Fruit fly (Drosophila melanogaster) Kc167 (cell line): ENCODE measurements around the gene Vps29.

ENCODE experiments used
- Myc ChIP-seq: fragments of >200 bp; optimal IDR thresholded peaks from 2 replicates; lab custom pipeline; 2017; ENCODE audit warnings: missing external identifiers
- Sin3A ChIP-seq: fragments of >200 bp; optimal IDR thresholded peaks from 2 replicates; lab custom pipeline; 2018; ENCODE audit warnings: missing external identifiers
- h ChIP-seq: fragments of >200 bp; optimal IDR thresholded peaks from 3 replicates; lab custom pipeline; 2018; ENCODE audit warnings: missing external identifiers
- insv ChIP-seq: fragments of >200 bp; optimal IDR thresholded peaks from 3 replicates; lab custom pipeline; 2018; ENCODE audit warnings: missing external identifiers
- psq ChIP-seq: fragments of >200 bp; optimal IDR thresholded peaks from 2 replicates; lab custom pipeline; 2017; ENCODE audit warnings: missing external identifiers
- ttk ChIP-seq: sonication (Bioruptor generic); optimal IDR thresholded peaks from 2 replicates; lab custom pipeline; 2017; ENCODE audit warnings: missing external identifiers

Gene Vps29

DNA sequence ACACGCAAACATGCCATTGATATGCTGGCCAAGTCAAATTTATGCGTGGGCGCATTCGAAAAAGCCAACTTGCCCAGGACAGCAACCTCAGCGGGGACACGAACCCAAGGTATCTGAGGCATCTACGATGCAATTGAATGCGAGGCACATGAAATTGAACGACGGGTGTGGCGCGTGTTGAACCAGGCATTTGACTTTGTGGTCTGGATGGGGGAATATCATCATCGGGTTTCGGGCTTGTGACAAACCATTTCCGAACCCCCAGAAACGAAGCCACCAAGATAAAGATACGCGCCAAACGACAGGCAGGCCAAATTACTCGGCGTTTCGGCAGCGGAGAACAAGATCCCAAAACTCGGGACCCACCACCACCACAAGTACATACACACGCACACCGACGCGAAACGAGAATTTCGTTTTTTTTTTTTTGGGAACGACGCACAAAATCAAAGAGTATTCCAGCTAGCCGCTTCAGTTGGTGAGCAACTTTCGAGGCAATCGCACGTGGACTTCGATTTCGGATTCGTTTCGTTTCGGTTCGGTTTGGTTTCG lies 7.8 kb upstream of the Vps29 start, which contains the start of gene MFS3:
Gene MFS3, plus strand, starts transcription at position 472 of the 552 bp plus-strand sequence.
- no peak for TF ChIP-seq ttk
- TF ChIP-seq Sin3A (lab: Kevin White, UChicago): no peak
- no peak for TF ChIP-seq insv (lab: Kevin White, UChicago)

DNA sequence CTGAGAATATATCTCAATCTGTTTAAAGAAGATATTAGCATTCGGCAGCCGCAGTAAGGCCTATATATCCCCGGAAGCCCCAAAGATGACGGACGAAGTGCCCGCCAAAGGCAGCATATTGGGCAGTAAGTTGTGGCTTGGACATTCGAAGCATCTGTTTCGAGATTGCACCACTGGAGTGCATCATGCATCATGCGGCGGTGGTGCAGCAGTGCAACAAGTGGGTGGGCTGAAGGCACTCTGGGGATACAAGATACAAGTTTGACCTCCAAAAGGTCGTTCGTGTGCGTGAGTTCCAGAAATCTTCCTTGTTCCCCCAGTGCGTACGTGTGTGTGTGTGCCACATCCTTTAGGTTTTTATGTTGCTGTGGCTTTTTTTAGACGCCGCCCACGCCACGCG lies 7.3 kb upstream of the Vps29 start:
- TF ChIP-seq Myc: no peak
- no peak for TF ChIP-seq ttk
- no peak for TF ChIP-seq h
- TF ChIP-seq insv (lab: Kevin White, UChicago): no peak
- TF ChIP-seq Sin3A (lab: Kevin White, UChicago): no peak
- no peak for TF ChIP-seq psq (lab: Kevin White, UChicago)

DNA sequence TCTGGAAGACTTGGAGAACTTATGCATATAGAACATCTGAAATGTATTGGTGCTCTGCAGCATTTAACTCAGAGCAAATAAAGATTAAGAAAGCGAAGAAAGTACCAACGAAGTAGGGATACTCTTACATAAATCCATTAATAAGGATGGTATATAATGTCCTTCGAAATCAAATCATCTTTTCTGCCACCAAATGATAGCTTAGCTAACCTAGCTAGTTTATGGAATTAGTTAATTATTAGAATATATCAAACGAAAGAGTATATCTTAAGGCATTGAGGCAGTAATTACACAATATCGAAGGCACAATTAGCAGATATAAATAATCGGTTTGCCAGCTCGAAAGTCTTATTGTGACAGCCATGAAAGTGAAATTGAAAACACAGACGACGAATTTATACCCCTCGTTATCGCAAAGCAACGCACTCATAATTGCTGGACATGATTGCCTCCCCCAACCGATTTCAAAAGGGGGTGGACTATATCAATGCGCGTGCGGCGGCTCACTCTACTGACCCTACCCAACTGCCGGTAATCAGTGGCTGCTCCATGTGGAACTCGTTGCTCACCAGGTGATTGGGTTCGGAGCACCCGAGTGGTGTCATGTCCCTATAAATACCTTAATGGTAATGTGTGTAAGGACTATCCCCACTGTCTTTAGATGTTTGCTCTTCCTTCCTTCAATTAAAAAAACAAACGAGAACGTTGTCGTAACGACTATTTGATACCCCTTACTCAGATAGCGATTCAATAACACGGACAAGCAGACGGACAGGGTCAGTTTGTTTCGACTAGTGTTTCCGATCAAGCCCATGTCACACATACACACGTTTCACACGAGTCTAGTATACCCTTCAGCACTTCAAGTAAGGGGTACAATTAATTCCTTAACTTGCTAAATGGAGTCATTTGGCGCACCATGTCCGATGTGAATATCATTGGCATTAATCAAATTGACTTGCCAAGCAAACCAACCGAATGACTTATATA lies 5.9 kb upstream of the Vps29 start:
- TF ChIP-seq insv (lab: Kevin White, UChicago): no peak
- TF ChIP-seq h: no peak
- no peak for TF ChIP-seq psq (lab: Kevin White, UChicago)
- TF ChIP-seq Sin3A (lab: Kevin White, UChicago): no peak
- TF ChIP-seq ttk: no peak
- no peak for TF ChIP-seq Myc

DNA sequence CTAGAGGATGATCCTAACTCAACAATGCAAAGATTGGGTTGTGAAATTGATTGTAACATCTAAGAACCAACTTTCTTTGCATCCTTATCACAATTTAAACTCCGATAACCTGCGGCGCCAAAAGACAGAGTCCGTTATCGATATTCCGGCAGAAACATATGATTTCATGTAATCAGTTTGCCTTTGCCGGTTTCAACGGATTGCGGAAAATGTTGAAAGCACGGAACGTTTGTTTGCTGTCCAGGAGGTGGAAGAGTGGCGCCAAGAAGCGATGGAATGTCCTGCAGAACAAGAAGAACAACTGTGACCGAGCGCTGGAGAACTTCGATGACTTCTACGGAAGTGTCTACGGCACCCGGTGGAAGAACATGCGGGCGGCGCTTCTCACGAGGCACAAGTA lies 2.9 kb upstream of the Vps29 start:
- TF ChIP-seq insv (lab: Kevin White, UChicago) (no peak), ttk (no peak), psq (lab: Kevin White, UChicago) (no peak), Sin3A (lab: Kevin White, UChicago) (no peak), h (no peak), Myc (no peak)

DNA sequence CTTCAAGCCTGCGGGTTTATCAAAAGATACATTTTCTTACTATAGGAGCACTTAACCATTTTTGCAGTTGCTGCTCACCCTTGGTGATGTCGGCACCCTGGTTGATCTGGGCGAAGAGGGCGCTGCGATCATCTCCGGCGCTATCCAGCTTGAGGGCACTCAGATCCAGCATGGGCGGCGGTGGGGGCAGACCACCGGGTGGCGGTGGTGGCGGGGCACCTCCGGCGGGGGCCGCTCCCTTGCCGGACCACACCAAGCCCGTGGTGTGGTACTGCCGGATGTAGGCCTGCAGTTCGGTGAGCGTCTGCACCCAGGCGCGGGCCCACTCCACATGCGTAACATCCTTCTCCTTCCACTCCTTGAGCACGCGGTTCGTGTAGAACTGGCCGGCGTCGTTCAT lies 2.1 kb downstream of the Vps29 start:
- TF ChIP-seq h: no peak
- no peak for TF ChIP-seq ttk
- TF ChIP-seq Sin3A (lab: Kevin White, UChicago): no peak
- no peak for TF ChIP-seq insv (lab: Kevin White, UChicago)
- TF ChIP-seq psq (lab: Kevin White, UChicago): no peak
- no peak for TF ChIP-seq Myc

DNA sequence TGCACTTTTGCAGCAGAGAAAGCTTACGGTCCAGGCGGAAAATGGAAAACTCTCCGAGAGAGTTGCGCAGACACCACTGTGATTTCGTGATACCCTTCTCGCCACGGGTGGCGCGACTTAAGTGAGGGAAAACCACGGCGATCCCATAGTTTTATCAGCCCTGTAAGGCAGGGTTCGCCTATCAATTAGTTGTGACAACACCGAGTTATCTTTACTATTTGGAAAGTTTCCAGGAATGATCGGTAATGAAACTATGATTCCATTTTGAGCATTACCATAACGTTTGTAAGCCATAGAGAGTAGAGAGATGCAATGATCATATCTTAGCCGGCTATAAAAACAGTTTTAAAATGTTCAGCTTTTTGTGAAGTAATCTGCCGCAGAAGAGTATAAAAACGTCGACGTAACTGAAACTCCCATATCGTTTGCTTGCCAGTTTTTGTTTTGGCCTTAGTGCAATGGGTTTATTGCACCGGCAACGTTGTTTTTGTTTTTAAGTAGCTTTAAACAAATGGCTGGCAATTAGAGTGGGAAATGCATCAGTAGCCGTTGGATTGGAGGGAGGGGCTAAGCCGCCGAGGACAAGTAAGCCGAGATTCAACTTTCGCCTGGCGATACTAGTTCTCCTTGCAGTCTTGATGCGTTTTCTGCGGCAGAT lies 6.2 kb downstream of the Vps29 start:
- TF ChIP-seq Myc: no peak
- no peak for TF ChIP-seq Sin3A (lab: Kevin White, UChicago)
- TF ChIP-seq h: no peak
- no peak for TF ChIP-seq insv (lab: Kevin White, UChicago)
- TF ChIP-seq psq (lab: Kevin White, UChicago): no peak
- no peak for TF ChIP-seq ttk

DNA sequence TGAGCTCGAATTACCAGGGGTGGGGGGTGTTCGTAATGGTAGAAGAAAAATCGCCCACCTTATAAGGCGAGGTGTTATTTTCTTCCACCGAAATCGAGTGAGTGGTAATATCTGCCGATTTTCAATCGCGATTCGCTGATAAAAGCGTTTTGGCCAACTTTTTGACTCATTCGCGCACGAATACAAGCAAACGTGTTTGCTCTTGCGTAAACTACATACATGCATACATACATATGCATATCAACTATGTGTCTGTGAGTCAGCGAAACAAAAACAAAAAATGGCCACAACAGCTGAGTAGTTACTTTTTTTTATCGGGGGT lies 6.8 kb downstream of the Vps29 start:
- TF ChIP-seq Sin3A (lab: Kevin White, UChicago) (no peak), ttk (no peak), insv (lab: Kevin White, UChicago) (no peak), Myc (no peak), h (no peak), psq (lab: Kevin White, UChicago) (no peak)

DNA sequence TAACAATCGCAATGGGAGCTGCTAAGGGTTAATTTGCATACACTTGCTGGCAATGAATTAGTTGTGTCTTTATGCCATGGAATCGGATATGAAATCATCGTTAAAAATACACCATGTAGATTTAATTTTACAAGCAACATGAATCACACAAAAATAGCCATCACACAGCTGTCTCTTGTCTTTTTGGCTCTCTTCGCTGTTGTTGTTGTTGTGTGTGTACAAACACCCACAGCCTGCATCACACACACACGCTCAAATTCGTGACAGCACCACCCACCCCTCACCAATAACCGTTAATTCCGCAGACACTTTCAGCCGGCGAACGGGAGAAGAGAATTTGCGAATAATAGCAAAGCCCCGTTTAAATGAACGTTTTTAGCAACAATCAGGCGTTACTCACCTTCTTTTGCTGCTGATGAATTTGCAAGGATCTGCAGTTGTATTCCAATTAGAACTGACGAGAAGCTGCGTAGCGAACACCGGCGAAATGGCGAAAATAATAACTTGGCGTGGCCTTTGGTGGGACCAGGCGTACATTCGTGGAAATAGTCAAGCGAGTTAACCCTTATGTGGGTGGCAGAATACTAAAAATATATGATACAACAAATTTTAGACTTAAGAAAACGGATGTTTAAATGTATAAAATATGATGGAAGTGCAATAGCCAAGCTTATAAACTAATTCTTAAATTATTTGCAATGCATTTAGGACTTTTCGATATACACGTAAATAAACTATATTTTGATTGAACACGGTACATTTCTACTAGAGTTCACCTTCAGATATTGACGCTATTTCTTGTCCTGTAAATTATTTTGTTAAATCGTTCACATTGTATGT lies 7.3 kb downstream of the Vps29 start, which contains the start of gene capt:
Gene capt, minus strand, starts transcription at position 584 of the 840 bp plus-strand sequence.
- TF ChIP-seq h (no peak), Sin3A (lab: Kevin White, UChicago) (peak; percentile 89)

DNA sequence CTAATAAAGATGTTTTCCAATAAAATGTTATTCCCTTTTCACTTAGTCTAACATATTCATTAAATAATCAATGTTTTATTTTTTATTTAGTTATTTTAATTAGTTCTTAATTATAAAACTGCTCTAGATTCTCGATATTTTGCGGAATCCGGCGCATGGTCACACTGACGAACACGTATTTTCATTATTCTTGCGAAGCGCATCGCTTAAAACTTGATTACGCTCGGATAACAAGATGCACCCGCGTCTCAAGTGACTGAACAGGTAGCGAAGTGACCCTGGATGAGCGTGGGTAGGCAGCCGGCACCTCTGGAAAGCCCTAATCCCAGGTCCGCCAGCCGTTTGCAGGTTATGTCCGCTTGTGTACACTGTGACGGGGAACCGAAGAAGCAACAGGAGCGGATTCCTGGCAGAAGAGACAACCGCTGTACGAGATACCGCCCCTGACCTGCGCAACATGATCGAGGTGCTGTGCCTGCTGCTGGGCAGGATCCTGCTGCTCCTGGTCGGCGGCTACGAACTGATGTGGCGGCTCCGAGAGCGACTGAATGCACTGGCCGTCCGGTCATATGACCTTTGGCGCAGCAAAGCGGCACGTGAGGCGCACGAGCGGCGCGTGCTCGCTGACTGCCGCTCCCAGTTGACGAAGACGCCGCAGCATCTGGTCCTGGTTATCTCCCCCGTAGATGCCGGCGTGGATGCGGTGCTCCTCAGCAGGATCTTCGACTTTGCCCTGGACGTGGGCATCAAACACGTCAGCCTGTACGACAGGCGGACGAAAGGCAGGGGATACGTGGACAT lies 8.2 kb downstream of the Vps29 start, which contains the start of gene Tango14:
Gene Tango14, plus strand, starts transcription at position 143 of the 801 bp plus-strand sequence.
- TF ChIP-seq insv (lab: Kevin White, UChicago) (no peak), h (no peak), ttk (no peak)

DNA sequence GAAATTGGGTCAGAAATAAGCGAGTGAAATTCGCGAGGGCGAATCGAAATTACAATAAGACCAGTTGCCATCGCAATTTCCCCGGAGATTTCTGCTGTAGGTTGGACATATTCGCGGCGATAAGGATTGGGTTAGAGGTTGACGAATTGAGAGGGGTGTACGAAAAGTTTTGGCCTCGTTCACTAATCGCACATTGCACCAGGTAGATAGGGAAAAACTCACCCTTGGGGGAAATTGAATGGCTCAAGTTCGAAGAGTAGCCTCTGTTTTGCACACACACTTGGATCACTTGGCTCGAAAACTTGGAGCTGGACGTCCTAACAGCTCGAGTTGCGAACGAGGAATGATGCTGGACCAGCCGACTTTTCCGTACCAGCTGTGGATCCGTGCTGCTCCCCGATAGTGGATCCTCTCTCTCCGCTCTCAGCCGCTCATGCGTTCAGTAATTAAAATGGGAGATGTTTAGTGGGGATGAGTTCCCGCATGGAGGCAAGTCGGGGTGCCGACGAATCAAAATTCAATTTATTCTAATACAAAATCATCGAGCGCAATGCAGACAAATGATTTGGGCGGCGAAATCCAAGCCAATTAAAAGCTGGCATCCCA lies 13.1 kb downstream of the Vps29 start, which contains the start of gene CG5080:
Gene CG5080, minus strand, starts transcription at position 349 of the 606 bp plus-strand sequence.
- TF ChIP-seq ttk (no peak), Myc (no peak), h (no peak), psq (lab: Kevin White, UChicago) (no peak), insv (lab: Kevin White, UChicago) (no peak), Sin3A (lab: Kevin White, UChicago) (no peak)

DNA sequence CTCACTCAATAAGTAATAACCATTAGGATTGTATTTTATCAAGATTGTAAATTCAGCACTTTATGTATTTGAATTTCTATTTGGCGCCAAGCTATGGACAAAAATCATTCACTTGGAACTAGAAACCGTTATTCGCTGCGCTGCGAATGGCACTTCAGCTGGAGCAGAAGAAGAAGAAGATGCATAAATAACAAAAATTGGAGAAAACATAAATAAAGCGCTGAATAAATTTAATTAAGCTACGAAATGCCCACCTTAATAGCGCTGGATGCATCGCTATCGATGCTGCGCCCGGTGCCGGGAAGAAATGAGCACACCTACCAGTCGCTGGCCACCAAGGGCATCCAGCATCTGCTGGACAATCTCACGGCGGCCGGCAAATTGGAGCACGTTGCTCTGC lies 13.7 kb downstream of the Vps29 start, which contains the start of gene IntS14:
Gene IntS14, plus strand, starts transcription at position 150 of the 400 bp plus-strand sequence.
- TF ChIP-seq Sin3A (lab: Kevin White, UChicago) (no peak), ttk (no peak), psq (lab: Kevin White, UChicago) (no peak), h (no peak), Myc (no peak), insv (lab: Kevin White, UChicago) (no peak)
